Fruit fly (Drosophila melanogaster): ENCODE results near the gene CG31957.

DNA sequence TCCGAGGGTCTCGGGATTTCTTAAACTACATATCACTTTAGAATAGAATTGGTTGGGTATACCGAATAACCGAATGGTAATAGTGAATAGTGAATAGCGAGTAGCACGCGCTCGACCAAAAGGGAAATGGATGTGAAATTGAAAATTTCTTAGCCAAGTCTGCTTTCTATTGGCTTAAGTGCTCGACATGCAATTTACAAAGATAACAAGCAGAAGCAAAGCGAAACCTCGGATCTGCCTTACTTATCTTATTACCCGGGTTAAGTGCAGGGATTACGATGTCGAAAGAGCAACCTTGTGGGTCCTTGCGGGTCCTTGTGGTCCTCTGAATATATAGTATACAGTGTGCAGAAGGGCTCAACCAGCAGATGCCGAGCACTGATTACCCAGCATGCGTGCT, 43.0 kb downstream of the CG31957 start:
- TF ChIP-seq Pif1A (GFP tag; optimal IDR thresholded peaks at IDR 0.05) (no peak), CG14655 (GFP tag; optimal IDR thresholded peaks at IDR 0.05) (no peak), CG15710 (tag; optimal IDR thresholded peaks at IDR 0.05) (no peak), fd96Ca (GFP tag; IDR thresholded peaks at IDR 0.05) (no peak), CG12605 (GFP tag; IDR thresholded peaks at IDR 0.05) (no peak), Snoo (tag; optimal IDR thresholded peaks at IDR 0.05) (no peak)

Data from whole organism, pupa.